Worm (Caenorhabditis elegans) whole organism, L4 larva: Measurements from ENCODE around the gene mrt-2.

Experiments
- Y105C5A.15 ChIP-seq: fragments of 200-800 bp; sonication (Bioruptor generic); IDR thresholded peaks from 2 replicates; pipeline ENCODE4 v1.3.6; 2022; ENCODE audit warnings: missing genetic modification characterization, missing compliant biosample characterization
- ceh-28 ChIP-seq: fragments of 150-350 bp; optimal IDR thresholded peaks from 2 replicates; lab custom pipeline; 2014; ENCODE audit warnings: missing biosample characterization, missing genetic modification reagents, missing genetic modification characterization
- ces-1 ChIP-seq: fragments of 150-350 bp; sonication (generic microtip); optimal IDR thresholded peaks from 4 replicates; lab custom pipeline; 2014; ENCODE audit warnings: missing biosample characterization, missing genetic modification reagents, missing genetic modification characterization
- dpl-1 ChIP-seq: fragments of 150-350 bp; optimal IDR thresholded peaks from 2 replicates; lab custom pipeline; 2014; ENCODE audit warnings: missing biosample characterization, missing genetic modification reagents, missing genetic modification characterization
- fkh-10 ChIP-seq: fragments of 150-350 bp; optimal IDR thresholded peaks from 2 replicates; lab custom pipeline; 2014; ENCODE audit warnings: missing biosample characterization, missing genetic modification reagents, missing genetic modification characterization
- jun-1 ChIP-seq: fragments of 150-350 bp; optimal IDR thresholded peaks from 2 replicates; lab custom pipeline; 2014; ENCODE audit warnings: missing biosample characterization, missing genetic modification reagents, missing genetic modification characterization
- lin-39 ChIP-seq: fragments of 150-350 bp; optimal IDR thresholded peaks from 2 replicates; lab custom pipeline; 2014; ENCODE audit warnings: missing biosample characterization, missing genetic modification reagents, missing genetic modification characterization
- nhr-237 ChIP-seq: sonication (generic microtip); optimal IDR thresholded peaks from 2 replicates; lab custom pipeline; 2017; ENCODE audit warnings: missing biosample characterization, missing genetic modification characterization
- nhr-77 ChIP-seq: fragments of 150-350 bp; optimal IDR thresholded peaks from 2 replicates; lab custom pipeline; 2014; ENCODE audit warnings: missing biosample characterization, missing genetic modification characterization
- rbr-2 ChIP-seq: sonication (generic microtip); optimal IDR thresholded peaks from 2 replicates; lab custom pipeline; 2016; ENCODE audit warnings: missing genotype, missing genetic modification characterization, missing compliant biosample characterization
- tag-97 ChIP-seq: fragments of 200-800 bp; sonication (Bioruptor generic); IDR thresholded peaks from 2 replicates; pipeline ENCODE4 v1.3.6; 2022; ENCODE audit warnings: missing genetic modification characterization, missing compliant biosample characterization
- unc-39 ChIP-seq: sonication (generic microtip); optimal IDR thresholded peaks from 2 replicates; lab custom pipeline; 2017; ENCODE audit warnings: missing biosample characterization, missing genetic modification characterization
- unc-62 ChIP-seq, 3 experiments: fragments of 150-350 bp in 1 of 3; sonication (generic microtip); optimal IDR thresholded peaks in 2 of 3; peaks in 1 of 3; 1 replicate in 1 of 3; 2 replicates in 2 of 3; lab custom pipeline; 2014 to 2017; ENCODE audit warnings: missing biosample characterization in 3 of 3, missing genetic modification characterization in 3 of 3, missing genetic modification reagents in 3 of 3, missing genotype in 1 of 3
- zag-1 ChIP-seq: fragments of 150-350 bp; optimal IDR thresholded peaks from 2 replicates; lab custom pipeline; 2014; ENCODE audit warnings: missing biosample characterization, missing genetic modification characterization

DNA sequence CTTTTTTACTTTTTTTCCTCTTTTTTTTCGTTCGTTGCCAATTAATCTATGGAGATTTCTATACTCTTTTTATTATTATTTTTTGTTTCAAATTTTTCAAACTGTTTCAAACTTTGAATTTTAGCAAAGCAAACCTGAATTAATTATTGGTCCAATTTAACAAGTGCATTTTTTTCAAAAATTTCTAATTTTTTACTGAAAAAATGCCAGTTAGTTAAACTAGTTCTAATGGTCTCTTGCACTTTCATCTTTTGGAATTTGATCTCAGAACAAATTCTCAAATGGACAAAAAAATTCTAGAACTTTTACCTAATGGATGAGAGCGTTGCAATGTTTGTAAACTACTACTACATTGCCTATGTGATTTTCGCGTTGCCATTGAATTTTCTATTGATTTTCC, 35.2 kb downstream of the mrt-2 start, which contains the start of gene srd-74:
- TF ChIP-seq rbr-2 (tag; lab: Kevin White, UChicago) (no peak), fkh-10 (GFP tag; lab: Kevin White, UChicago) (no peak), Y105C5A.15 (GFP tag; lab: Robert Waterston, UW) (no peak), unc-39 (no peak), nhr-237 (tag; lab: Kevin White, UChicago) (no peak), dpl-1 (GFP tag; lab: Kevin White, UChicago) (no peak), unc-62 (GFP tag; optimal IDR thresholded peaks at IDR 0.05 in 1 of 2; lab: Kevin White, UChicago) (no peak), unc-62 (tag; optimal IDR thresholded peaks at IDR 0.05; lab: Kevin White, UChicago) (no peak), ces-1 (GFP tag; lab: Kevin White, UChicago) (no peak), zag-1 (tag; lab: Kevin White, UChicago) (no peak), lin-39 (tag; lab: Kevin White, UChicago) (no peak), jun-1 (tag; lab: Kevin White, UChicago) (no peak), tag-97 (GFP tag; lab: Robert Waterston, UW) (no peak), nhr-77 (tag; lab: Kevin White, UChicago) (no peak), ceh-28 (tag; lab: Kevin White, UChicago) (no peak)
